Worm (Caenorhabditis elegans) whole organism, L3 larva: ENCODE results near the gene mrps-34.

ENCODE experiments used
- R02D3.7 ChIP-seq: fragments of 150-350 bp; optimal IDR thresholded peaks from 2 replicates; lab custom pipeline; 2014; ENCODE audit warnings: missing biosample characterization, missing genetic modification characterization
- ZK546.5 ChIP-seq: sonication (generic microtip); optimal IDR thresholded peaks from 2 replicates; lab custom pipeline; 2017; ENCODE audit warnings: missing biosample characterization, missing genetic modification characterization
- aly-2 ChIP-seq: fragments of 150-350 bp; optimal IDR thresholded peaks from 2 replicates; lab custom pipeline; 2014; ENCODE audit warnings: missing biosample characterization, missing genetic modification characterization
- ama-1 ChIP-seq: fragments of 150-350 bp; optimal IDR thresholded peaks from 2 replicates; lab custom pipeline; 2018
- ceh-28 ChIP-seq: fragments of 150-350 bp; optimal IDR thresholded peaks from 2 replicates; lab custom pipeline; 2014; ENCODE audit warnings: missing biosample characterization, missing genetic modification reagents, missing genetic modification characterization
- ceh-82 ChIP-seq: fragments of 150-350 bp; optimal IDR thresholded peaks from 2 replicates; lab custom pipeline; 2014; ENCODE audit warnings: missing biosample characterization, missing genetic modification characterization
- ceh-9 ChIP-seq: sonication (generic microtip); optimal IDR thresholded peaks from 2 replicates; lab custom pipeline; 2018; ENCODE audit warnings: missing biosample characterization, missing genetic modification characterization
- daf-12 ChIP-seq: fragments of 150-350 bp; optimal IDR thresholded peaks from 2 replicates; lab custom pipeline; 2014; ENCODE audit warnings: missing biosample characterization, missing genetic modification reagents, missing genetic modification characterization
- egl-5 ChIP-seq: fragments of 150-350 bp; optimal IDR thresholded peaks from 2 replicates; lab custom pipeline; 2017; ENCODE audit warnings: missing biosample characterization, missing genetic modification reagents, missing genetic modification characterization, inconsistent platforms
- elt-1 ChIP-seq: fragments of 150-350 bp; optimal IDR thresholded peaks from 2 replicates; lab custom pipeline; 2014; ENCODE audit warnings: missing biosample characterization, missing genetic modification characterization
- elt-2 ChIP-seq: sonication (generic microtip); optimal IDR thresholded peaks from 2 replicates; lab custom pipeline; 2016; ENCODE audit warnings: missing genetic modification reagents, mild to moderate bottlenecking, missing genetic modification characterization, missing compliant biosample characterization
- elt-3 ChIP-seq, 3 experiments: fragments of 150-350 bp in 1 of 3; sonication (generic microtip) in 2 of 3; optimal IDR thresholded peaks; 2 replicates in 2 of 3; 4 replicates in 1 of 3; lab custom pipeline; 2014 to 2017; ENCODE audit warnings: missing biosample characterization in 3 of 3, missing genetic modification characterization in 3 of 3
- eor-1 ChIP-seq, 2 experiments: fragments of 150-350 bp; optimal IDR thresholded peaks; 2 replicates each; lab custom pipeline; 2014 to 2018; ENCODE audit warnings: missing biosample characterization in 2 of 2, missing genetic modification characterization in 2 of 2
- fkh-10 ChIP-seq: sonication (generic microtip); optimal IDR thresholded peaks from 2 replicates; lab custom pipeline; 2017; ENCODE audit warnings: missing biosample characterization, missing genetic modification reagents, missing genetic modification characterization
- fkh-2 ChIP-seq: fragments of 150-350 bp; optimal IDR thresholded peaks from 2 replicates; lab custom pipeline; 2014; ENCODE audit warnings: missing biosample characterization, missing genetic modification reagents, missing genetic modification characterization
- hmg-11 ChIP-seq: sonication (generic microtip); optimal IDR thresholded peaks from 2 replicates; lab custom pipeline; 2016; ENCODE audit warnings: missing genetic modification characterization, missing compliant biosample characterization
- jun-1 ChIP-seq: fragments of 150-350 bp; optimal IDR thresholded peaks from 2 replicates; lab custom pipeline; 2014; ENCODE audit warnings: missing biosample characterization, missing genetic modification reagents, missing genetic modification characterization
- lin-15B ChIP-seq: fragments of 150-350 bp; optimal IDR thresholded peaks from 2 replicates; lab custom pipeline; 2014; ENCODE audit warnings: missing biosample characterization, missing genetic modification characterization
- lin-39 ChIP-seq: fragments of 150-350 bp; optimal IDR thresholded peaks from 2 replicates; lab custom pipeline; 2018; ENCODE audit warnings: missing biosample characterization, missing genetic modification reagents, missing genetic modification characterization
- lsy-12 ChIP-seq: sonication (generic microtip); optimal IDR thresholded peaks from 2 replicates; lab custom pipeline; 2016; ENCODE audit warnings: mild to moderate bottlenecking, missing genetic modification characterization, missing compliant biosample characterization
- mdl-1 ChIP-seq: fragments of 150-350 bp; optimal IDR thresholded peaks from 2 replicates; lab custom pipeline; 2014; ENCODE audit warnings: missing biosample characterization, missing genetic modification characterization
- mml-1 ChIP-seq: fragments of 150-350 bp; sonication (generic microtip); optimal IDR thresholded peaks from 3 replicates; lab custom pipeline; 2014; ENCODE audit warnings: missing biosample characterization, missing genetic modification characterization
- nfya-1 ChIP-seq: sonication (generic microtip); optimal IDR thresholded peaks from 2 replicates; lab custom pipeline; 2017; ENCODE audit warnings: missing genetic modification characterization, mild to moderate bottlenecking, missing compliant biosample characterization, antibody characterized with exemption, moderate library complexity; ENCODE audit not compliant: insufficient read depth
- nhr-11 ChIP-seq: fragments of 150-350 bp; optimal IDR thresholded peaks from 2 replicates; lab custom pipeline; 2014; ENCODE audit warnings: missing biosample characterization, missing genetic modification characterization
- nhr-23 ChIP-seq: fragments of 150-350 bp; optimal IDR thresholded peaks from 2 replicates; lab custom pipeline; 2014; ENCODE audit warnings: missing biosample characterization, missing genetic modification reagents, missing genetic modification characterization
- nhr-237 ChIP-seq: fragments of 150-350 bp; optimal IDR thresholded peaks from 2 replicates; lab custom pipeline; 2014; ENCODE audit warnings: missing biosample characterization, missing genetic modification characterization
- nhr-25 ChIP-seq: sonication (generic microtip); optimal IDR thresholded peaks from 2 replicates; lab custom pipeline; 2017; ENCODE audit warnings: missing biosample characterization, missing genetic modification characterization
- nhr-28 ChIP-seq: fragments of 150-350 bp; optimal IDR thresholded peaks from 2 replicates; lab custom pipeline; 2014; ENCODE audit warnings: missing biosample characterization, missing genetic modification characterization
- nhr-43 ChIP-seq: sonication (generic microtip); optimal IDR thresholded peaks from 2 replicates; lab custom pipeline; 2016; ENCODE audit warnings: mild to moderate bottlenecking, missing genetic modification characterization, missing compliant biosample characterization; ENCODE audit not compliant: poor library complexity, severe bottlenecking
- nhr-67 ChIP-seq: fragments of 150-350 bp; optimal IDR thresholded peaks from 2 replicates; lab custom pipeline; 2014; ENCODE audit warnings: missing biosample characterization, missing genetic modification characterization
- nhr-76 ChIP-seq: fragments of 150-350 bp; sonication (generic microtip); optimal IDR thresholded peaks from 5 replicates; lab custom pipeline; 2014; ENCODE audit warnings: missing biosample characterization, missing genetic modification characterization
- nhr-77 ChIP-seq: fragments of 150-350 bp; optimal IDR thresholded peaks from 2 replicates; lab custom pipeline; 2014; ENCODE audit warnings: missing biosample characterization, missing genetic modification characterization
- pha-4 ChIP-seq: fragments of 150-350 bp; optimal IDR thresholded peaks from 2 replicates; lab custom pipeline; 2014; ENCODE audit warnings: missing biosample characterization, missing genetic modification reagents, missing genetic modification characterization
- pqm-1 ChIP-seq: fragments of 150-350 bp; optimal IDR thresholded peaks from 2 replicates; lab custom pipeline; 2017; ENCODE audit warnings: missing biosample characterization, missing genetic modification characterization, inconsistent platforms
- sea-2 ChIP-seq: fragments of 150-350 bp; sonication (generic microtip); optimal IDR thresholded peaks from 4 replicates; lab custom pipeline; 2014; ENCODE audit warnings: missing biosample characterization, missing genetic modification reagents, missing genetic modification characterization
- skn-1 ChIP-seq: fragments of 150-350 bp; optimal IDR thresholded peaks from 2 replicates; lab custom pipeline; 2014; ENCODE audit warnings: missing biosample characterization, missing genetic modification characterization
- snpc-4 ChIP-seq: fragments of 150-350 bp; optimal IDR thresholded peaks from 2 replicates; lab custom pipeline; 2014; ENCODE audit warnings: missing biosample characterization, missing genetic modification characterization
- tbx-2 ChIP-seq: sonication (generic microtip); optimal IDR thresholded peaks from 2 replicates; lab custom pipeline; 2016; ENCODE audit warnings: mild to moderate bottlenecking, missing genetic modification characterization, missing compliant biosample characterization
- unc-39 ChIP-seq: sonication (generic microtip); optimal IDR thresholded peaks from 4 replicates; lab custom pipeline; 2017; ENCODE audit warnings: missing biosample characterization, missing genetic modification characterization
- unc-62 ChIP-seq: fragments of 150-350 bp; sonication (generic microtip); optimal IDR thresholded peaks from 4 replicates; lab custom pipeline; 2014; ENCODE audit warnings: missing biosample characterization, missing genetic modification reagents, missing genetic modification characterization
- ztf-4 ChIP-seq: fragments of 150-350 bp; optimal IDR thresholded peaks from 2 replicates; lab custom pipeline; 2014; ENCODE audit warnings: missing biosample characterization, missing genetic modification characterization

The mrps-34 gene

DNA sequence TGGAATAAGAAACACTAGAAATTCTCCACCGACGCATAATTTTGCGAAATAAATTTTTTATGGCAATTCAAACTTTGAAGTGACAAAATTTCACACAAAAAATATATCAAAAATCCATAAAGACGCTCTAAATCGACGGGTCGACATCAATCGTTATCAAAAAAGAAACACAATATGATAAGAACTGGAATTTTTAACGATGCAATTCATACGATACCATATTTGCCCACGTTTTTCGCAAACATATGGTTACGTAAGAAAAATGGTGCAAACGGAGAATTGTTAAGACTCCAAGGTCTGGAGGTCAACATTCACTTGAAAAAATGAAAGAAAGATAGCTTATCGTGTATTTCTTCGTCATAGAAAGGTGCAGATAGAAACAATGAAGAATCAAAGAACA lies 36.1 kb downstream of the mrps-34 start:
- TF ChIP-seq ztf-4 (tag; lab: Kevin White, UChicago) (no peak), elt-2 (tag; lab: Kevin White, UChicago) (peak; percentile 87), mml-1 (no peak), ceh-82 (tag; lab: Kevin White, UChicago) (no peak), snpc-4 (no peak), pqm-1 (tag; lab: Kevin White, UChicago) (peak; percentile 35), nhr-77 (tag; lab: Kevin White, UChicago) (no peak), jun-1 (tag; lab: Kevin White, UChicago) (no peak), nhr-76 (tag; lab: Kevin White, UChicago) (no peak), skn-1 (tag; lab: Kevin White, UChicago) (no peak), lin-15B (tag; lab: Kevin White, UChicago) (no peak), mdl-1 (no peak), pha-4 (peak; percentile 49), unc-39 (tag; lab: Kevin White, UChicago) (no peak), ceh-28 (no peak), elt-3 (tag; optimal IDR thresholded peaks at IDR 0.05; lab: Kevin White, UChicago) (no peak), daf-12 (tag; lab: Kevin White, UChicago) (no peak), ceh-9 (tag; lab: Kevin White, UChicago) (no peak)

DNA sequence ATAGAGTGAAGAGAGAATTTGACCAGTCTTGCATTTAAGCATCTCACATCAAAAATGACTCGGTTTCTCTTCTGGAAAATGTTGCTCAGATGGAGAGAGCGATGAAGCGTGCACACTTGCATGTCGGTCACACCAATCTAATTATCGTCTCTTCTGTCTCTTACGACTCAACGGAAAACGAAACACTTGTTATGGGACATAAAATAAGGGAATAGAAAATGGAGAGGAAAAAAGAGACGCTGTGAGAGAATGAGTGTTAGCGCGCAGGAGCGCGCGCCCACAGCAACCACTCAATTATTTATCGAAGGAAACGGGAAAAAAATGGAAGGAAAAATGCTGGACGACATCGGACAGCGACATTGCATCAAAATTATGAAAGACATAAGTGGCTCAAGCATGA lies 36.5 kb downstream of the mrps-34 start:
- TF ChIP-seq nhr-67 (tag; lab: Kevin White, UChicago) (no peak), ceh-9 (tag; lab: Kevin White, UChicago) (no peak), lin-39 (peak; percentile 7), mdl-1 (no peak), ceh-28 (no peak), ama-1 (peak; percentile 51), daf-12 (tag; lab: Kevin White, UChicago) (no peak), ceh-82 (tag; lab: Kevin White, UChicago) (no peak), mml-1 (no peak), fkh-10 (peak; percentile 50), lsy-12 (tag; lab: Kevin White, UChicago) (no peak), elt-2 (tag; lab: Kevin White, UChicago) (no peak), nhr-237 (tag; lab: Kevin White, UChicago) (no peak), elt-1 (tag; lab: Kevin White, UChicago) (no peak), R02D3.7 (tag; lab: Kevin White, UChicago) (no peak), nhr-25 (tag; lab: Kevin White, UChicago) (no peak), nhr-77 (tag; lab: Kevin White, UChicago) (no peak), egl-5 (tag; lab: Kevin White, UChicago) (no peak), nhr-28 (tag; lab: Kevin White, UChicago) (no peak), eor-1 (tag; optimal IDR thresholded peaks at IDR 0.05; lab: Kevin White, UChicago) (no peak), nhr-23 (tag; lab: Kevin White, UChicago) (no peak), hmg-11 (peak; percentile 47), tbx-2 (tag; lab: Kevin White, UChicago) (no peak), nfya-1 (peak; percentile 55), nhr-11 (tag; lab: Kevin White, UChicago) (no peak), skn-1 (tag; lab: Kevin White, UChicago) (no peak)
- TF ChIP-seq, all 47 proteins: peak for 5

DNA sequence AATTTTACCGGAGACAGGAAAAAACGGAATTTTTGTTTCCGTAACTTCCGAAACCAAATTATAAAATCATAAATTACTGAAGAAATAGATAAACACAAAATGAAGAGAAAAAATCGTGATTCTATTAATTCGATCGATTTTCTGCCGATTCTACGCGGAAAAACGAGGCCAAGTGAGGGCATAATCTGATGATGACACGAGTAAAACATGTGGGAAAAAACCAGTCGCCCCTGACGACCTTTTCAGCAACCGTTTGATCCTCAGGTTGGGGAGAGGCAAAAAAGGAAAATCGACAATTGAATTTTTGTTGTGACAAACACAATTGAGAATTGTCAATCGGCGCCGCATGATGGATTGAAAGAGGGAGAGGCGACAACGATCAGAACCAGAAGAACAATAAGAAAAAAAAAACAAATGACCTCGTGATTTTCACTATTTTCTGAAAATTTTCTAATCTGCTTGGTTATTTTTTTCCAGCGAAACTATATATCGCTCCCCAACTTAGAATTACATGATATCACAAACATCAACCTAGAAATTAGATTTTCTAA lies 37.2 kb downstream of the mrps-34 start:
- TF ChIP-seq nhr-25 (tag; lab: Kevin White, UChicago) (peak; percentile 73), unc-62 (GFP tag; lab: Kevin White, UChicago) (no peak), egl-5 (tag; lab: Kevin White, UChicago) (peak; percentile 19)

DNA sequence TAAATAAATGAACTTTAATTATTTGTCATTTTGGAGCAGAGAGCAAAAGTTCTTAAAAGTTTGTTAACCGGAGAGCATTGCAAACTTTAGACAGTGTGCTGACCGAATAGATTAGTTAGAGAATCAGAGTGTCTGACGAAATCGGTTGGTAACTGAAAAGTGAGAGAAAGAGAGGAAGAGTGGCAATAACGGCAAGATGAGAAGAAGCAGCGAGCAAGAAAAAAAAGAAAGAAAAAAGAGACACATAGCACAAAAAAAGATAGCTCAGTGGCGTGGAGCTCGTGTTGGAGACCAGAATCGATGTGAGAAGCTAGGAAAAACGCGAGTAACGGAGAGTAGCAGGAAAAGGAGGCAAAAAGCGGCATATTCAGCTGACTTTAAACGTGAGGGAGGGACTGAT lies 37.9 kb downstream of the mrps-34 start:
- TF ChIP-seq sea-2 (GFP tag; lab: Kevin White, UChicago) (no peak), hmg-11 (peak; percentile 41), pha-4 (peak; percentile 84), aly-2 (tag; lab: Kevin White, UChicago) (no peak), nhr-23 (tag; lab: Kevin White, UChicago) (no peak), elt-1 (tag; lab: Kevin White, UChicago) (no peak), fkh-10 (peak; percentile 65), elt-3 (tag; optimal IDR thresholded peaks at IDR 0.05; lab: Kevin White, UChicago) (no peak), fkh-2 (no peak), elt-2 (tag; lab: Kevin White, UChicago) (peak; percentile 53), nhr-77 (tag; lab: Kevin White, UChicago) (no peak), ama-1 (peak; percentile 34), ceh-28 (no peak), snpc-4 (no peak), egl-5 (tag; lab: Kevin White, UChicago) (no peak), R02D3.7 (tag; lab: Kevin White, UChicago) (no peak), unc-39 (tag; lab: Kevin White, UChicago) (no peak), pqm-1 (tag; lab: Kevin White, UChicago) (peak; percentile 8), nhr-237 (tag; lab: Kevin White, UChicago) (no peak), nhr-25 (tag; lab: Kevin White, UChicago) (no peak), daf-12 (tag; lab: Kevin White, UChicago) (no peak), skn-1 (tag; lab: Kevin White, UChicago) (no peak), nhr-28 (tag; lab: Kevin White, UChicago) (no peak), nhr-76 (tag; lab: Kevin White, UChicago) (no peak), ztf-4 (tag; lab: Kevin White, UChicago) (no peak), nfya-1 (peak; percentile 68), lin-39 (peak; percentile 10), nhr-43 (tag; lab: Kevin White, UChicago) (no peak), ZK546.5 (no peak), lin-15B (tag; lab: Kevin White, UChicago) (peak; percentile 48), nhr-11 (tag; lab: Kevin White, UChicago) (peak; percentile 53)
